Worm (Caenorhabditis elegans): ENCODE data around the gene T20D4.10.
"Not testable (repeated sequence)": the region's sequence is repeated elsewhere in the genome, so short reads cannot be mapped to it uniquely, and the experiment has no call there.

- not testable (repeated sequence) for TF ChIP-seq dao-5, him-1 (tag; optimal IDR thresholded peaks at IDR 0.05)
These were observed 32.3 kb upstream of the T20D4.10 start, which contains the start of gene C04E12.2 for ce11 chrV:3367773-3368172.

Measured in whole organism, L4/young adult.